Fruit fly (Drosophila melanogaster): Measurements from ENCODE around the gene SelR.

Gene SelR

DNA sequence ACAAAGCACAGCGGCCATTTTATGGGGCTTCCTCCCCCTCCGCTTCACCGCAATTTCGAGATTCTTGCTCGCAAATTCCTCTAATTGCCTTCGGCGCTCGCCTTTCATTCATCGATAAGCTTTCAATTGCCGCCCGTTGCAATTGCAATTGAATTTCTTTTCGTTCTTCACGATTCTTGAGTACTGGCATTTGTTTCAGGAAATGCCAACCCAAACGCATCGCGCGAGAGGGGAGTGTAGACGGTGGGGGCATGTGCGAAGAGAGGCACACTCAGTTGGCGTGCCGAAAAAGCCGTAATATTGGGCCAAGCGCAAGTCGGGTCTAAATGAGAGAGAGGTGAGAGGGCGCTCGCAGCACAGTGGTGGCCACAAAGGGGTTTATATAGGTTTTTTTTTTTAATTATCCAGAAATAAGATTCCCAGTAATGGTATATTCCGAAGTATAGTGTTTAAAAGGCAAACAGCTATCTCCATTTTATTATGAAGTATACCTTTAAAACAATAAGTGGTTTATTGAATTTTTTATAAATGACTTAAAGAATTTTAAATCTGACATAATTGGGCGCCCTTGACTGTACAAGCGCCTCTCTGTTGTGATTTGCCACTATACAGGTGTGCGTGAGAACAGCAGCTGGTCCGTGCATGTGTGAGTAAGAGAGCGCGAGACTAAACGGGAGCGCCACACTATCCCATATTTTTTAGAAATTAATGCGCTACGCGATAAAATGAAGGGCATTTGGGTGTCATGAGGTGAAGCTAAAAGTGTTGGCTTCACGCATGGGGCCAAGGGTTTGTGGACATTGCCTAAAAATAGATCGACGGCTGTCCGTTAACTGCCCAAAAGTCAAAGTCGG is 18.2 kb upstream of the SelR start (continued):
- peak; percentile 87 for TF ChIP-seq scrt (GFP tag; optimal IDR thresholded peaks at IDR 0.05)
- TF ChIP-seq Tbp (GFP tag; optimal IDR thresholded peaks at IDR 0.05), result no peak
- TF ChIP-seq Poxn (GFP tag; IDR thresholded peaks at IDR 0.05), result peak; percentile 64
- peak; percentile 76 for TF ChIP-seq sisA (GFP tag; IDR thresholded peaks at IDR 0.05)
- peak; percentile 53 for TF ChIP-seq CG1603 (tag; optimal IDR thresholded peaks at IDR 0.05)
- peak; percentile 14 for TF ChIP-seq CG7271 (tag; optimal IDR thresholded peaks at IDR 0.05)
- TF ChIP-seq CG11560 (tag; IDR thresholded peaks at IDR 0.05), result peak; percentile 75; the same call in 2 of the 3 replicates
- TF ChIP-seq Hr51 (GFP tag; optimal IDR thresholded peaks at IDR 0.05), result peak; percentile 78 to 93
- peak; percentile 82 for TF ChIP-seq Atf-2 (GFP tag; optimal IDR thresholded peaks at IDR 0.05)
- TF ChIP-seq br (optimal IDR thresholded peaks at IDR 0.05), result no peak
- TF ChIP-seq dimm (GFP tag; IDR thresholded peaks at IDR 0.05), result peak; percentile 50; the same call in 1 of the 2 replicates
- no peak for TF ChIP-seq lov (optimal IDR thresholded peaks at IDR 0.05)
- peak; percentile 67; the same call in 1 of the 3 replicates for TF ChIP-seq lov (GFP tag; IDR thresholded peaks at IDR 0.05)
- TF ChIP-seq jing (GFP tag; optimal IDR thresholded peaks at IDR 0.05), result peak; percentile 55
- 0 out of 3 replicates have a peak, but pooled peaks have one; percentile 51 for TF ChIP-seq CG11093 (GFP tag; IDR thresholded peaks at IDR 0.05)
- peak; percentile 94 for TF ChIP-seq Drgx (GFP tag; IDR thresholded peaks at IDR 0.05)
- peak; percentile 27 for TF ChIP-seq CG9797 (GFP tag; optimal IDR thresholded peaks at IDR 0.05)
- peak; percentile 88 for TF ChIP-seq Xbp1 (GFP tag; optimal IDR thresholded peaks at IDR 0.05)
- TF ChIP-seq sim (GFP tag; IDR thresholded peaks at IDR 0.05), result no peak
- TF ChIP-seq wor (GFP tag; IDR thresholded peaks at IDR 0.05), result peak; percentile 87
- peak; percentile 87 for TF ChIP-seq chm (GFP tag; IDR thresholded peaks at IDR 0.05)
- TF ChIP-seq pfk (GFP tag; optimal IDR thresholded peaks at IDR 0.05), result no peak
- peak; percentile 78 for TF ChIP-seq CG14050 (GFP tag; IDR thresholded peaks at IDR 0.05)
- peak; percentile 97 for TF ChIP-seq Fer1 (GFP tag; optimal IDR thresholded peaks at IDR 0.05)
- peak; percentile 56 for TF ChIP-seq Vsx1 (GFP tag; optimal IDR thresholded peaks at IDR 0.05)
- TF ChIP-seq caup (GFP tag; optimal IDR thresholded peaks at IDR 0.05; ENCODE audit: severe bottlenecking), result peak; percentile 90
- TF ChIP-seq run (tag; optimal IDR thresholded peaks at IDR 0.05), result peak; percentile 90
- TF ChIP-seq CG17912 (GFP tag; optimal IDR thresholded peaks at IDR 0.05), result no peak
- TF ChIP-seq CG14710 (tag; optimal IDR thresholded peaks at IDR 0.05), result peak; percentile 76
- peak; percentile 74 for TF ChIP-seq NK7.1 (GFP tag; optimal IDR thresholded peaks at IDR 0.05)
- no peak for TF ChIP-seq CG14965 (GFP tag; optimal IDR thresholded peaks at IDR 0.05; ENCODE audit: borderline replicate concordance)
- TF ChIP-seq bcd (GFP tag; optimal IDR thresholded peaks at IDR 0.05), result peak; percentile 91
- no peak for TF ChIP-seq amos (GFP tag; IDR thresholded peaks at IDR 0.05; ENCODE audit: partially characterized antibody)
- peak; percentile 63 for TF ChIP-seq tap (tag; optimal IDR thresholded peaks at IDR 0.05)
- peak; percentile 86 for TF ChIP-seq Dek (tag; optimal IDR thresholded peaks at IDR 0.05)
- TF ChIP-seq sug (tag; optimal IDR thresholded peaks at IDR 0.05), result peak; percentile 88
- TF ChIP-seq sr (GFP tag; IDR thresholded peaks at IDR 0.05), result 0 out of 3 replicates have a peak, but pooled peaks have one; percentile 2
- TF ChIP-seq Neu2 (GFP tag; optimal IDR thresholded peaks at IDR 0.05; ENCODE audit: borderline replicate concordance), result peak; percentile 12
- peak; percentile 58 for TF ChIP-seq Myb (GFP tag; optimal IDR thresholded peaks at IDR 0.05)
- TF ChIP-seq Max (GFP tag; optimal IDR thresholded peaks at IDR 0.05), result peak; percentile 81
- TF ChIP-seq CG6765 (GFP tag; optimal IDR thresholded peaks at IDR 0.05), result peak; percentile 85
- TF ChIP-seq CG33557 (GFP tag; optimal IDR thresholded peaks at IDR 0.05), result peak; percentile 84
- peak; percentile 83 for TF ChIP-seq tin (GFP tag; optimal IDR thresholded peaks at IDR 0.05)
- peak; percentile 33 for TF ChIP-seq luna (GFP tag; optimal IDR thresholded peaks at IDR 0.05)
- TF ChIP-seq salm (tag; optimal IDR thresholded peaks at IDR 0.05), result peak; percentile 84
- TF ChIP-seq Antp (GFP tag; optimal IDR thresholded peaks at IDR 0.05), result peak; percentile 74
- TF ChIP-seq fd64A (GFP tag; optimal IDR thresholded peaks at IDR 0.05), result no peak
- peak; percentile 78 for TF ChIP-seq CG11398 (GFP tag; optimal IDR thresholded peaks at IDR 0.05)
- TF ChIP-seq Lim3 (GFP tag; IDR thresholded peaks at IDR 0.05), result peak; percentile 56

All from whole organism, embryonic.